Worm (Caenorhabditis elegans): ENCODE data around the gene ooc-3.
A peak's percentile ranks its signal among the peaks of the same experiment; 100 is the strongest.

Gene ooc-3

DNA sequence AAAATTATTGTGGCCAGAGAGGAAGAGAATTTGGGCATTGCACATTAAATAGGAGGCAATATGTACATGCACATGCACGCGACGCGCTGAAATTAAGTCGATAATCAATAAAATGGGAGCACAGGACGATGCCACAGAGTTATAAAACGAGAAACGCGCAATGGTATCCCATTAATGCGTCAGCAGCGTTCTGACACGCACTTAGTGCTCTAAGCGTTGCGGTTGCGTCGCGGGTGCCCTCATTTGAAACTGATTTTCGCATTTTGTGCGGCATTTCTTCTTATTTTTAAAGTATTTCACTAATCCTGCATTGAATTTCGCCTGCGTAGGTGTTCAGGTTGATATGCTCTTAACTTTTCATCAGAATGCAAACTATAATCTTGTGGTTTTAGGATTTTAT, 42.1 kb downstream of the ooc-3 start, which contains the start of gene rsp-1 (continued):
- TF ChIP-seq dve-1 (tag; optimal IDR thresholded peaks at IDR 0.05), result peak; percentile 67
- no peak for TF ChIP-seq unc-3 (GFP tag; conservative IDR thresholded peaks at IDR 0.05)
- peak; percentile 66 for TF ChIP-seq unc-3 (tag; optimal IDR thresholded peaks at IDR 0.05)
- TF ChIP-seq unc-86 (tag; optimal IDR thresholded peaks at IDR 0.05), result peak; percentile 23
- peak; percentile 38 for TF ChIP-seq fax-1 (tag; optimal IDR thresholded peaks at IDR 0.05)
- TF ChIP-seq zip-5 (tag; optimal IDR thresholded peaks at IDR 0.05), result no peak
- peak; percentile 33 for TF ChIP-seq fkh-6 (tag; optimal IDR thresholded peaks at IDR 0.05)
- TF ChIP-seq dmd-4 (tag; optimal IDR thresholded peaks at IDR 0.05; ENCODE audit: borderline replicate concordance), result no peak
- no peak for TF ChIP-seq ttx-3 (tag; optimal IDR thresholded peaks at IDR 0.05)
- peak; percentile 47 for TF ChIP-seq ceh-30 (tag; optimal IDR thresholded peaks at IDR 0.05)
- TF ChIP-seq unc-42 (tag; optimal IDR thresholded peaks at IDR 0.05), result peak; percentile 81
- TF ChIP-seq madf-2 (tag; optimal IDR thresholded peaks at IDR 0.05), result peak; percentile 49
- peak; percentile 36 for TF ChIP-seq ceh-6 (GFP tag; optimal IDR thresholded peaks at IDR 0.05)
- TF ChIP-seq nhr-11 (tag; optimal IDR thresholded peaks at IDR 0.05), result no peak
- no peak for TF ChIP-seq odd-2 (tag; optimal IDR thresholded peaks at IDR 0.05)
- TF ChIP-seq T23F11.4 (GFP tag; optimal IDR thresholded peaks at IDR 0.05), result peak; percentile 8
- no peak for TF ChIP-seq sox-2 (GFP tag; IDR thresholded peaks at IDR 0.05)
- no peak for TF ChIP-seq eyg-1 (tag; optimal IDR thresholded peaks at IDR 0.05)
- peak; percentile 55 for TF ChIP-seq ztf-16 (tag; optimal IDR thresholded peaks at IDR 0.05)
- TF ChIP-seq ceh-48 (tag; optimal IDR thresholded peaks at IDR 0.05), result peak; percentile 88
- TF ChIP-seq ceh-18 (tag; optimal IDR thresholded peaks at IDR 0.05), result peak; percentile 77
- TF ChIP-seq gmeb-2 (tag; optimal IDR thresholded peaks at IDR 0.05), result peak; percentile 35
- peak; percentile 43 for TF ChIP-seq ceh-2 (tag; optimal IDR thresholded peaks at IDR 0.05)
- peak; percentile 18 for TF ChIP-seq ets-4 (tag; optimal IDR thresholded peaks at IDR 0.05)

DNA sequence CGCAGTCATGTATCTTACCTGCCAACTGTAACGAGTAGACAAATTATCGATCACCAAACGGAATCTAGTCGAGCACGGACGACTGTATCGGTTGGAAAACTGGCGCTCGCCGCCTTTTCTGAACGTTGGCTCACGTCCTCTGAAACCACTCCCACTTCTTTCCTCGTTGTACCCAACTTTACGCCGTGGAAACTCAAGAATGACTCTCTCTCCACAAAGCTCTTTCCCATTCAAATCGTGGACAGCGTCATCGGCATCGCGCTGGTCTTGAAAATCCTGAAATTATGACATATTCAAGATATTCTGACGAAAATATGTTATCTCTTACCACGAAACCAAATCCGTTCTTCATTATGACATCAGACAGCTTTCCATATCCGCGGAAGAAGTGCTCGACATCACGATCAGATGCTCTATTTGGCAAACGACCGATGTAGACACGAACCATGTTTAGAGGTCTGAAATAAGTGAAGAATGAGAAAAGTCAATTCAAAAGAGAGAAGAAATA, 42.6 kb downstream of the ooc-3 start, which contains the start of gene rsp-2:
TSS of gene rsp-2 (minus strand) at position 458 of the 508 bp plus-strand sequence.
- TF ChIP-seq sdc-2 (tag; optimal IDR thresholded peaks at IDR 0.05), result no peak
- TF ChIP-seq hlh-30 (tag; optimal IDR thresholded peaks at IDR 0.05; ENCODE audit: insufficient read depth), result no peak
- TF ChIP-seq ceh-30 (tag; optimal IDR thresholded peaks at IDR 0.05), result no peak
- TF ChIP-seq pax-1 (tag; optimal IDR thresholded peaks at IDR 0.05), result no peak
- TF ChIP-seq ets-4 (tag; optimal IDR thresholded peaks at IDR 0.05), result no peak

DNA sequence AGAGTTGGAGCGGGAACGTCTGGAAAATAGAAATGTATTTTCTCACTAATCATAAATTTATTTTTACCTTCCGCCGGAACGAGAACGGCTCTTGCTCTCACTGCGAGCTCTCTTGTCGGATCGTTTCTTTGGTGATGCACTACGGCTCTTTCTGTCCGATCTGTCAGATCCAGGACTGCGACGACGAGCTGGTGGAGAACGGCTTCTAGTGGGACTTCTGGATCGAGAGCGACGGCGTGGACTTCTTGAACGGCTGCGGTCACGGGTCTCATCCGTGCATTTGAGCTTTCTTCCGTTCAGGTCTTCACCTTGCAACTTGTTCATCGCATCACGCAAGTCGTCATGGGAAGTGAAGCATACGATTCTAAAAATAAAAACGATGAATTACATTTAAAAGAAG, 43.4 kb downstream of the ooc-3 start:
- TF ChIP-seq hlh-30 (tag; optimal IDR thresholded peaks at IDR 0.05; ENCODE audit: insufficient read depth) (no peak), hlh-15 (tag; optimal IDR thresholded peaks at IDR 0.05) (no peak), ttx-3 (tag; optimal IDR thresholded peaks at IDR 0.05) (no peak), ceh-6 (GFP tag; optimal IDR thresholded peaks at IDR 0.05) (no peak), ceh-19 (GFP tag; optimal IDR thresholded peaks at IDR 0.05) (no peak), hlh-6 (tag; optimal IDR thresholded peaks at IDR 0.05) (no peak), pha-2 (tag; optimal IDR thresholded peaks at IDR 0.05) (no peak), ref-2 (tag; optimal IDR thresholded peaks at IDR 0.05) (no peak), hlh-8 (tag; optimal IDR thresholded peaks at IDR 0.05) (no peak), T23F11.4 (GFP tag; optimal IDR thresholded peaks at IDR 0.05) (no peak), sdc-2 (tag; optimal IDR thresholded peaks at IDR 0.05) (no peak), tbx-7 (tag; optimal IDR thresholded peaks at IDR 0.05) (no peak), lin-11 (tag; optimal IDR thresholded peaks at IDR 0.05) (no peak), odd-2 (tag; optimal IDR thresholded peaks at IDR 0.05) (no peak), sox-2 (GFP tag; IDR thresholded peaks at IDR 0.05) (no peak), ets-4 (tag; optimal IDR thresholded peaks at IDR 0.05) (no peak), unc-3 (GFP tag; conservative IDR thresholded peaks at IDR 0.05) (no peak), unc-3 (tag; optimal IDR thresholded peaks at IDR 0.05) (no peak), ama-1 (optimal IDR thresholded peaks at IDR 0.05) (no peak), pros-1 (tag; optimal IDR thresholded peaks at IDR 0.05) (no peak)

ce11 chrII:11450882-11451281, 44.2 kb downstream of the ooc-3 start:
- TF ChIP-seq che-1 (tag; optimal IDR thresholded peaks at IDR 0.05) (no peak), ceh-9 (tag; optimal IDR thresholded peaks at IDR 0.05) (no peak), ets-4 (tag; optimal IDR thresholded peaks at IDR 0.05) (no peak), ceh-48 (tag; optimal IDR thresholded peaks at IDR 0.05) (no peak), pha-4 (tag; optimal IDR thresholded peaks at IDR 0.05) (no peak), F13H6.1 (tag; optimal IDR thresholded peaks at IDR 0.05) (no peak), K09A11.1 (tag; optimal IDR thresholded peaks at IDR 0.05; ENCODE audit: insufficient read depth) (no peak), lin-11 (tag; optimal IDR thresholded peaks at IDR 0.05) (no peak), zip-5 (tag; optimal IDR thresholded peaks at IDR 0.05) (no peak), ceh-18 (tag; optimal IDR thresholded peaks at IDR 0.05) (no peak), ceh-24 (tag; optimal IDR thresholded peaks at IDR 0.05) (no peak), pha-2 (tag; optimal IDR thresholded peaks at IDR 0.05) (no peak), sdc-2 (tag; optimal IDR thresholded peaks at IDR 0.05) (no peak)
